Worm (Caenorhabditis elegans) whole organism, mixed stage, embryonic: Measurements from ENCODE around the gene grl-2.

Experiments
- M03D4.4 ChIP-seq: sonication (generic microtip); optimal IDR thresholded peaks from 2 replicates; lab custom pipeline; 2017; ENCODE audit warnings: mild to moderate bottlenecking, missing genetic modification characterization, missing compliant biosample characterization
- bed-3 ChIP-seq: fragments of 200-800 bp; sonication (Bioruptor generic); optimal IDR thresholded peaks from 3 replicates; lab custom pipeline; 2018; ENCODE audit warnings: mild to moderate bottlenecking, missing genetic modification characterization, moderate library complexity, missing compliant biosample characterization
- blmp-1 ChIP-seq: fragments of 150-350 bp; optimal IDR thresholded peaks from 2 replicates; lab custom pipeline; 2014; ENCODE audit warnings: missing biosample characterization, missing genetic modification characterization
- ceh-39 ChIP-seq: fragments of 150-350 bp; optimal IDR thresholded peaks from 2 replicates; lab custom pipeline; 2014; ENCODE audit warnings: missing biosample characterization, missing genetic modification characterization
- ceh-43 ChIP-seq: fragments of 200-800 bp; sonication (Bioruptor generic); optimal IDR thresholded peaks from 2 replicates; lab custom pipeline; 2018; ENCODE audit warnings: mild to moderate bottlenecking, missing genetic modification characterization, moderate library complexity, missing compliant biosample characterization
- ceh-83 ChIP-seq: fragments of 200-800 bp; sonication (Bioruptor generic); optimal IDR thresholded peaks from 2 replicates; lab custom pipeline; 2018; ENCODE audit warnings: mild to moderate bottlenecking, missing genetic modification characterization, missing compliant biosample characterization
- cnd-1 ChIP-seq: fragments of 200-800 bp; sonication (Bioruptor generic); optimal IDR thresholded peaks from 2 replicates; lab custom pipeline; 2018; ENCODE audit warnings: mild to moderate bottlenecking, missing genetic modification characterization, missing compliant biosample characterization
- drap-1 ChIP-seq: fragments of 200-800 bp; sonication (Bioruptor generic); optimal IDR thresholded peaks from 3 replicates; lab custom pipeline; 2018; ENCODE audit warnings: mild to moderate bottlenecking, missing genetic modification characterization, missing compliant biosample characterization
- flh-1 ChIP-seq: fragments of 200-800 bp; sonication (Bioruptor generic); optimal IDR thresholded peaks from 2 replicates; lab custom pipeline; 2018; ENCODE audit warnings: mild to moderate bottlenecking, missing genetic modification characterization, moderate library complexity, missing compliant biosample characterization
- ham-2 ChIP-seq: fragments of 200-800 bp; sonication (Bioruptor generic); optimal IDR thresholded peaks from 2 replicates; lab custom pipeline; 2018; ENCODE audit warnings: mild to moderate bottlenecking, missing genetic modification characterization, missing compliant biosample characterization
- hlh-1 ChIP-seq: fragments of 150-350 bp; optimal IDR thresholded peaks from 2 replicates; lab custom pipeline; 2014; ENCODE audit warnings: missing biosample characterization, missing genetic modification reagents, missing genetic modification characterization
- lin-13 ChIP-seq: fragments of 150-350 bp; optimal IDR thresholded peaks from 2 replicates; lab custom pipeline; 2014; ENCODE audit warnings: missing biosample characterization, missing genetic modification characterization
- lin-32 ChIP-seq: fragments of 200-800 bp; sonication (Bioruptor generic); optimal IDR thresholded peaks from 2 replicates; lab custom pipeline; 2018; ENCODE audit warnings: mild to moderate bottlenecking, missing genetic modification characterization, missing compliant biosample characterization
- mep-1 ChIP-seq: fragments of 150-350 bp; optimal IDR thresholded peaks from 2 replicates; lab custom pipeline; 2017; ENCODE audit warnings: missing biosample characterization, missing genetic modification reagents, missing genetic modification characterization, inconsistent platforms
- mls-2 ChIP-seq: sonication (generic microtip); optimal IDR thresholded peaks from 2 replicates; lab custom pipeline; 2016; ENCODE audit warnings: mild to moderate bottlenecking, missing genetic modification characterization, moderate library complexity, missing compliant biosample characterization
- nhr-2 ChIP-seq: fragments of 150-350 bp; optimal IDR thresholded peaks from 2 replicates; lab custom pipeline; 2014; ENCODE audit warnings: missing biosample characterization, missing genetic modification characterization
- nhr-237 ChIP-seq: fragments of 150-350 bp; optimal IDR thresholded peaks from 2 replicates; lab custom pipeline; 2014; ENCODE audit warnings: missing biosample characterization, missing genetic modification characterization
- nhr-28 ChIP-seq: fragments of 150-350 bp; optimal IDR thresholded peaks from 2 replicates; lab custom pipeline; 2014; ENCODE audit warnings: missing biosample characterization, missing genetic modification characterization
- nhr-76 ChIP-seq: sonication (generic microtip); optimal IDR thresholded peaks from 2 replicates; lab custom pipeline; 2017; ENCODE audit warnings: missing biosample characterization, missing genetic modification characterization
- pha-4 ChIP-seq: fragments of 150-350 bp; optimal IDR thresholded peaks from 2 replicates; lab custom pipeline; 2018; ENCODE audit warnings: missing biosample characterization, missing genetic modification reagents, missing genetic modification characterization
- sem-2 ChIP-seq: fragments of 200-800 bp; sonication (Bioruptor generic); optimal IDR thresholded peaks from 2 replicates; lab custom pipeline; 2018; ENCODE audit warnings: mild to moderate bottlenecking, missing genetic modification characterization, missing compliant biosample characterization
- snpc-4 ChIP-seq: fragments of 150-350 bp; optimal IDR thresholded peaks from 2 replicates; lab custom pipeline; 2014; ENCODE audit warnings: missing biosample characterization, missing genetic modification characterization
- unc-120 ChIP-seq: sonication (generic microtip); optimal IDR thresholded peaks from 2 replicates; lab custom pipeline; 2017; ENCODE audit warnings: missing genetic modification characterization, missing compliant biosample characterization; ENCODE audit not compliant: poor library complexity, severe bottlenecking
- unc-39 ChIP-seq: fragments of 150-350 bp; optimal IDR thresholded peaks from 2 replicates; lab custom pipeline; 2014; ENCODE audit warnings: missing biosample characterization, missing genetic modification characterization
- unc-62 ChIP-seq: fragments of 150-350 bp; optimal IDR thresholded peaks from 2 replicates; lab custom pipeline; 2014; ENCODE audit warnings: missing biosample characterization, missing genetic modification reagents, missing genetic modification characterization
- zip-8 ChIP-seq: fragments of 150-350 bp; optimal IDR thresholded peaks from 2 replicates; lab custom pipeline; 2014; ENCODE audit warnings: missing biosample characterization, missing genetic modification characterization
- ztf-11 ChIP-seq: fragments of 150-350 bp; optimal IDR thresholded peaks from 2 replicates; lab custom pipeline; 2014; ENCODE audit warnings: missing biosample characterization, missing genetic modification characterization

grl-2 gene

ce11 chrV:12922308-12922707 lies 22.6 kb upstream of the grl-2 start, which contains the start of gene dhrs-4:
dhrs-4 (plus strand) TSS chrV:12922608.
- no peak for TF ChIP-seq unc-62 (GFP tag; lab: Kevin White, UChicago)
- TF ChIP-seq, all 35 proteins: peak for 0

ce11 chrV:12924128-12924527 lies 20.7 kb upstream of the grl-2 start, which contains the start of gene pqn-67:
pqn-67 (plus strand) TSS chrV:12924428.
- TF ChIP-seq mep-1 (tag; lab: Kevin White, UChicago): no peak
- TF ChIP-seq flh-1: no peak
- no peak for TF ChIP-seq M03D4.4 (tag; lab: Kevin White, UChicago)
- TF ChIP-seq cnd-1: no peak
- no peak for TF ChIP-seq nhr-2 (tag; lab: Kevin White, UChicago)
- no peak for TF ChIP-seq lin-13 (tag; lab: Kevin White, UChicago)
- TF ChIP-seq sem-2: no peak
- no peak for TF ChIP-seq mls-2
- TF ChIP-seq nhr-28 (tag; lab: Kevin White, UChicago): no peak
- TF ChIP-seq zip-8 (tag; lab: Kevin White, UChicago): no peak
- no peak for TF ChIP-seq unc-39 (tag; lab: Kevin White, UChicago)
- TF ChIP-seq nhr-237 (tag; lab: Kevin White, UChicago): no peak
- no peak for TF ChIP-seq ceh-39 (tag; lab: Kevin White, UChicago)

ce11 chrV:12928929-12929532 lies 15.8 kb upstream of the grl-2 start, which contains the start of gene T16G1.2:
T16G1.2 (plus strand) TSS chrV:12929482.
- TF ChIP-seq blmp-1 (peak; percentile 24), zip-8 (tag; lab: Kevin White, UChicago) (no peak)

ce11 chrV:12933654-12934053 lies 11.2 kb upstream of the grl-2 start:
- TF ChIP-seq ceh-83 (GFP tag; lab: Kevin White, UChicago) (no peak), nhr-76 (tag; lab: Kevin White, UChicago) (no peak), flh-1 (no peak), snpc-4 (tag; lab: Kevin White, UChicago) (no peak), hlh-1 (tag; lab: Kevin White, UChicago) (no peak), unc-120 (tag; lab: Kevin White, UChicago) (no peak), lin-13 (tag; lab: Kevin White, UChicago) (no peak)

ce11 chrV:12934976-12935375 lies 9.9 kb upstream of the grl-2 start, which contains the start of gene T16G1.7:
T16G1.7 (minus strand) TSS chrV:12935112.
- TF ChIP-seq ceh-43 (GFP tag; lab: Kevin White, UChicago) (no peak), lin-32 (GFP tag; lab: Kevin White, UChicago) (no peak), drap-1 (GFP tag; lab: Kevin White, UChicago) (no peak), mep-1 (tag; lab: Kevin White, UChicago) (no peak), ztf-11 (tag; lab: Kevin White, UChicago) (no peak), nhr-237 (tag; lab: Kevin White, UChicago) (no peak), lin-13 (tag; lab: Kevin White, UChicago) (no peak), ceh-39 (tag; lab: Kevin White, UChicago) (no peak), nhr-2 (tag; lab: Kevin White, UChicago) (no peak), ham-2 (no peak), bed-3 (no peak), hlh-1 (tag; lab: Kevin White, UChicago) (no peak), M03D4.4 (tag; lab: Kevin White, UChicago) (no peak), unc-120 (tag; lab: Kevin White, UChicago) (no peak), zip-8 (tag; lab: Kevin White, UChicago) (no peak)
- TF ChIP-seq, all 35 proteins: peak for 0

ce11 chrV:12937098-12937497 lies 7.8 kb upstream of the grl-2 start, which contains the start of gene T16G1.6:
T16G1.6 (minus strand) TSS chrV:12937174.
- TF ChIP-seq flh-1: no peak
- TF ChIP-seq lin-13 (tag; lab: Kevin White, UChicago): no peak
- TF ChIP-seq pha-4: no peak
- TF ChIP-seq ceh-43 (GFP tag; lab: Kevin White, UChicago): no peak
- TF ChIP-seq mls-2: no peak
- TF ChIP-seq zip-8 (tag; lab: Kevin White, UChicago): no peak
- TF ChIP-seq sem-2: no peak
- TF ChIP-seq bed-3: no peak
- TF ChIP-seq nhr-28 (tag; lab: Kevin White, UChicago): no peak
- TF ChIP-seq ceh-39 (tag; lab: Kevin White, UChicago): no peak
- TF ChIP-seq unc-120 (tag; lab: Kevin White, UChicago): no peak
- no peak for TF ChIP-seq lin-32 (GFP tag; lab: Kevin White, UChicago)
- TF ChIP-seq hlh-1 (tag; lab: Kevin White, UChicago): no peak
- no peak for TF ChIP-seq ceh-83 (GFP tag; lab: Kevin White, UChicago)
- TF ChIP-seq, all 35 proteins: peak for 0
